Fruit fly (Drosophila melanogaster) whole organism, embryonic: ENCODE data around the gene mRpL10.

Experiments
- CG10209 ChIP-seq: fragments of 200-800 bp; sonication (Bioruptor generic); optimal IDR thresholded peaks from 3 replicates; lab custom pipeline; 2017; ENCODE audit warnings: missing biosample characterization, mild to moderate bottlenecking, missing genetic modification characterization, missing genetic modification reagents
- CG10431 ChIP-seq: fragments of 200-800 bp; sonication (Bioruptor generic); optimal IDR thresholded peaks from 3 replicates; lab custom pipeline; 2018; ENCODE audit warnings: missing biosample characterization, mild to moderate bottlenecking, missing genetic modification characterization
- CG11560 ChIP-seq: fragments of 200-800 bp; sonication (Bioruptor generic); IDR thresholded peaks from 3 replicates; pipeline ENCODE4 v1.3.6; 2022; ENCODE audit warnings: missing biosample characterization, missing genetic modification characterization
- CG12104 ChIP-seq: fragments of 200-800 bp; sonication (Bioruptor generic); optimal IDR thresholded peaks from 3 replicates; lab custom pipeline; 2016; ENCODE audit warnings: missing biosample characterization, missing genetic modification characterization
- CG12236 ChIP-seq: fragments of 200-800 bp; sonication (Bioruptor generic); optimal IDR thresholded peaks from 2 replicates; lab custom pipeline; 2016; ENCODE audit warnings: missing biosample characterization, missing genetic modification characterization
- CG13424 ChIP-seq: fragments of 200-800 bp; sonication (Bioruptor generic); optimal IDR thresholded peaks from 2 replicates; lab custom pipeline; 2019; ENCODE audit warnings: missing biosample characterization, mild to moderate bottlenecking, missing genetic modification characterization, moderate library complexity
- CG15011 ChIP-seq: fragments of 200-800 bp; sonication (Bioruptor generic); optimal IDR thresholded peaks from 3 replicates; lab custom pipeline; 2018; ENCODE audit warnings: missing biosample characterization, mild to moderate bottlenecking, missing genetic modification characterization
- CG1529 ChIP-seq: fragments of 200-800 bp; sonication (Bioruptor generic); optimal IDR thresholded peaks from 3 replicates; lab custom pipeline; 2018; ENCODE audit warnings: missing biosample characterization, missing genetic modification characterization
- CG17361 ChIP-seq: fragments of 200-800 bp; sonication (Bioruptor generic); IDR thresholded peaks from 3 replicates; pipeline ENCODE4 v1.3.6; 2022; ENCODE audit warnings: missing biosample characterization, missing genetic modification characterization
- CG17612 ChIP-seq: fragments of 200-800 bp; sonication (Bioruptor generic); IDR thresholded peaks from 2 replicates; pipeline ENCODE4 v1.3.6; 2022; ENCODE audit warnings: missing biosample characterization, missing genetic modification characterization
- CG17802 ChIP-seq: fragments of 200-800 bp; sonication (Bioruptor generic); optimal IDR thresholded peaks from 2 replicates; lab custom pipeline; 2018; ENCODE audit warnings: missing biosample characterization, mild to moderate bottlenecking, missing genetic modification characterization, moderate library complexity
- CG1792 ChIP-seq: fragments of 200-800 bp; sonication (Bioruptor generic); optimal IDR thresholded peaks from 2 replicates; lab custom pipeline; 2016; ENCODE audit warnings: missing biosample characterization, missing genetic modification characterization
- CG3065 ChIP-seq: fragments of 200-800 bp; sonication (Bioruptor generic); optimal IDR thresholded peaks from 2 replicates; lab custom pipeline; 2016; ENCODE audit warnings: missing biosample characterization, missing genetic modification characterization
- CG31224 ChIP-seq: fragments of 200-800 bp; sonication (Bioruptor generic); IDR thresholded peaks from 2 replicates; pipeline ENCODE4 v1.3.6; 2022; ENCODE audit warnings: missing biosample characterization, missing genetic modification characterization
- CG6254 ChIP-seq: fragments of 200-800 bp; sonication (Bioruptor generic); optimal IDR thresholded peaks from 3 replicates; lab custom pipeline; 2017; ENCODE audit warnings: mild to moderate bottlenecking, missing biosample characterization, missing genetic modification reagents, missing genetic modification characterization
- CG6272 ChIP-seq: fragments of 200-800 bp; sonication (Bioruptor generic); IDR thresholded peaks from 2 replicates; pipeline ENCODE4 v1.3.6; 2022; ENCODE audit warnings: missing biosample characterization, missing genetic modification characterization
- CG6791 ChIP-seq: fragments of 200-800 bp; sonication (Bioruptor generic); IDR thresholded peaks from 3 replicates; pipeline ENCODE4 v1.3.6; 2022; ENCODE audit warnings: missing biosample characterization, missing genetic modification characterization; ENCODE audit not compliant: partially characterized antibody
- CG7372 ChIP-seq: fragments of 200-800 bp; sonication (Bioruptor generic); IDR thresholded peaks from 2 replicates; pipeline ENCODE4 v1.3.6; 2022; ENCODE audit warnings: missing biosample characterization, missing genetic modification characterization
- CG8089 ChIP-seq: fragments of 200-800 bp; sonication (Bioruptor generic); optimal IDR thresholded peaks from 3 replicates; lab custom pipeline; 2016; ENCODE audit warnings: missing biosample characterization, missing genetic modification characterization
- CG8359 ChIP-seq: fragments of 200-800 bp; sonication (Bioruptor generic); optimal IDR thresholded peaks from 2 replicates; lab custom pipeline; 2017; ENCODE audit warnings: missing biosample characterization, mild to moderate bottlenecking, missing genetic modification characterization, borderline replicate concordance
- CG8765 ChIP-seq: fragments of 200-800 bp; sonication (Bioruptor generic); IDR thresholded peaks from 2 replicates; pipeline ENCODE4 v1.3.6; 2022; ENCODE audit warnings: missing biosample characterization, missing genetic modification characterization
- CG9817 ChIP-seq: fragments of 200-800 bp; sonication (Bioruptor generic); optimal IDR thresholded peaks from 2 replicates; lab custom pipeline; 2018; ENCODE audit warnings: missing biosample characterization, mild to moderate bottlenecking, missing genetic modification characterization, moderate library complexity
- Camta ChIP-seq: fragments of 200-800 bp; sonication (Bioruptor generic); optimal IDR thresholded peaks from 2 replicates; lab custom pipeline; 2016; ENCODE audit warnings: missing biosample characterization, missing genetic modification characterization
- Dbx ChIP-seq: fragments of 200-800 bp; sonication (Bioruptor generic); IDR thresholded peaks from 3 replicates; pipeline ENCODE4 v1.3.6; 2022; ENCODE audit warnings: missing biosample characterization, missing genetic modification characterization
- Doc2 ChIP-seq: fragments of 200-800 bp; sonication (Bioruptor generic); IDR thresholded peaks from 2 replicates; pipeline ENCODE4 v1.3.6; 2022; ENCODE audit warnings: missing biosample characterization, missing genetic modification characterization
- GATAe ChIP-seq: fragments of 200-800 bp; sonication (Bioruptor generic); conservative IDR thresholded peaks from 2 replicates; pipeline ENCODE4 v1.3.6; 2022; ENCODE audit warnings: missing biosample characterization, missing genetic modification characterization
- MESR4 ChIP-seq: fragments of 200-800 bp; sonication (Bioruptor generic); optimal IDR thresholded peaks from 2 replicates; lab custom pipeline; 2018; ENCODE audit warnings: missing biosample characterization, mild to moderate bottlenecking, missing genetic modification characterization, moderate library complexity
- Myb ChIP-seq: fragments of 200-800 bp; sonication (Bioruptor generic); optimal IDR thresholded peaks from 2 replicates; lab custom pipeline; 2016; ENCODE audit warnings: missing biosample characterization, missing genetic modification characterization
- Tbp ChIP-seq: fragments of >200 bp; optimal IDR thresholded peaks from 2 replicates; lab custom pipeline; 2018; ENCODE audit warnings: missing biosample characterization, missing genetic modification characterization
- Trl ChIP-seq, 3 experiments: fragments of >200 bp in 2 of 3; fragments of 200-800 bp in 1 of 3; sonication (Bioruptor generic) in 1 of 3; optimal IDR thresholded peaks; 2 replicates in 1 of 3; 3 replicates in 2 of 3; lab custom pipeline; 2016 to 2017; ENCODE audit warnings: missing biosample characterization in 1 of 3, missing genetic modification characterization in 1 of 3
- Usf ChIP-seq: fragments of 200-800 bp; sonication (Bioruptor generic); optimal IDR thresholded peaks from 2 replicates; lab custom pipeline; 2017; ENCODE audit warnings: missing genotype, missing biosample characterization, missing genetic modification characterization
- bowl ChIP-seq: fragments of 200-800 bp; sonication (Bioruptor generic); IDR thresholded peaks from 2 replicates; pipeline ENCODE4 v1.3.6; 2022; ENCODE audit warnings: missing biosample characterization, missing genetic modification characterization
- crc ChIP-seq: fragments of 200-800 bp; sonication (Bioruptor generic); optimal IDR thresholded peaks from 2 replicates; lab custom pipeline; 2016; ENCODE audit warnings: missing biosample characterization, missing genetic modification characterization
- esg ChIP-seq: fragments of 200-800 bp; sonication (Bioruptor generic); conservative IDR thresholded peaks from 2 replicates; pipeline ENCODE4 v1.3.6; 2022; ENCODE audit warnings: missing biosample characterization, missing genetic modification characterization
- eve ChIP-seq, 2 experiments: fragments of >200 bp; optimal IDR thresholded peaks; 2 replicates each; lab custom pipeline; 2017; ENCODE audit warnings: missing biosample characterization in 2 of 2, missing genetic modification characterization in 2 of 2
- fd102C ChIP-seq: fragments of 200-800 bp; sonication (Bioruptor generic); optimal IDR thresholded peaks from 2 replicates; lab custom pipeline; 2018; ENCODE audit warnings: missing biosample characterization, mild to moderate bottlenecking, missing genetic modification characterization, moderate library complexity
- fd64A ChIP-seq: fragments of 200-800 bp; sonication (Bioruptor generic); optimal IDR thresholded peaks from 3 replicates; lab custom pipeline; 2018; ENCODE audit warnings: missing biosample characterization, mild to moderate bottlenecking, missing genetic modification characterization
- fru ChIP-seq: fragments of >200 bp; optimal IDR thresholded peaks from 2 replicates; lab custom pipeline; 2017
- gcm ChIP-seq: fragments of 200-800 bp; sonication (Bioruptor generic); optimal IDR thresholded peaks from 2 replicates; lab custom pipeline; 2019; ENCODE audit warnings: missing biosample characterization, mild to moderate bottlenecking, missing genetic modification characterization, moderate library complexity
- ken ChIP-seq: fragments of 200-800 bp; sonication (Bioruptor generic); IDR thresholded peaks from 3 replicates; pipeline ENCODE4 v1.3.6; 2022; ENCODE audit warnings: missing biosample characterization, missing genetic modification characterization
- lmd ChIP-seq: fragments of 200-800 bp; sonication (Bioruptor generic); IDR thresholded peaks from 2 replicates; pipeline ENCODE4 v1.3.6; 2022; ENCODE audit warnings: missing biosample characterization, missing genetic modification characterization
- onecut ChIP-seq: fragments of 200-800 bp; sonication (Bioruptor generic); IDR thresholded peaks from 2 replicates; pipeline ENCODE4 v1.3.6; 2022; ENCODE audit warnings: missing biosample characterization, missing genetic modification characterization
- otp ChIP-seq: fragments of 200-800 bp; sonication (Bioruptor generic); IDR thresholded peaks from 3 replicates; pipeline ENCODE4, ENCODE4 v1.3.6; 2022; ENCODE audit warnings: missing biosample characterization, missing genetic modification characterization
- pan ChIP-seq, 4 experiments: fragments of >200 bp in 3 of 4; fragments of 200-800 bp in 1 of 4; sonication (Bioruptor generic) in 1 of 4; optimal IDR thresholded peaks in 3 of 4; IDR thresholded peaks in 1 of 4; 2 replicates each; pipeline versions ENCODE4 v1.3.6 to Lab custom; 2017 to 2022; ENCODE audit warnings: missing biosample characterization in 2 of 4, missing genetic modification characterization in 2 of 4, mixed read lengths in 1 of 4
- slbo ChIP-seq: fragments of 200-800 bp; sonication (Bioruptor generic); IDR thresholded peaks from 2 replicates; pipeline ENCODE4 v1.3.6; 2022; ENCODE audit warnings: missing biosample characterization, missing genetic modification characterization
- trh ChIP-seq: fragments of 200-800 bp; sonication (Bioruptor generic); optimal IDR thresholded peaks from 2 replicates; lab custom pipeline; 2016; ENCODE audit warnings: missing biosample characterization, missing genetic modification characterization
- tx ChIP-seq: fragments of 200-800 bp; sonication (Bioruptor generic); optimal IDR thresholded peaks from 2 replicates; lab custom pipeline; 2016; ENCODE audit warnings: missing biosample characterization, missing genetic modification characterization
- vnd ChIP-seq: fragments of 200-800 bp; sonication (Bioruptor generic); IDR thresholded peaks from 3 replicates; pipeline ENCODE4 v1.3.6; 2022; ENCODE audit warnings: missing biosample characterization, missing genetic modification characterization; ENCODE audit not compliant: partially characterized antibody
- zfh1 ChIP-seq: fragments of 200-800 bp; sonication (Bioruptor generic); IDR thresholded peaks from 3 replicates; pipeline ENCODE4 v1.3.6; 2022; ENCODE audit warnings: missing biosample characterization, missing genetic modification characterization

mRpL10 gene

dm6 chr2L:206556-206955 lies 3.0 kb downstream of the mRpL10 start:
- peak in 1 of 2 experiments; percentile 28 for TF ChIP-seq Trl (optimal IDR thresholded peaks at IDR 0.05; lab: Kevin White, UChicago)
- no peak for TF ChIP-seq Trl (GFP tag; optimal IDR thresholded peaks at IDR 0.05; lab: Kevin White, UChicago)
- no peak for TF ChIP-seq CG15011 (GFP tag; lab: Kevin White, UChicago)
- no peak for TF ChIP-seq esg (GFP tag; lab: Robert Waterston, UW)
- no peak for TF ChIP-seq CG13424 (tag; lab: Kevin White, UChicago)
- TF ChIP-seq CG8359 (GFP tag; lab: Kevin White, UChicago) = no peak

- TF ChIP-seq CG17361 (GFP tag; lab: Robert Waterston, UW) (no peak), CG1792 (no peak), GATAe (GFP tag; lab: Robert Waterston, UW) (no peak), CG17802 (no peak), CG10431 (GFP tag; lab: Kevin White, UChicago) (peak; percentile 68), otp (no peak), CG10209 (GFP tag; lab: Kevin White, UChicago) (no peak), CG7372 (GFP tag; lab: Robert Waterston, UW) (no peak), Dbx (GFP tag; lab: Robert Waterston, UW) (0 out of 3 replicates have a peak, but pooled peaks have one; percentile 10), Usf (GFP tag; lab: Kevin White, UChicago) (no peak), CG6272 (GFP tag; lab: Robert Waterston, UW) (no peak), CG11560 (tag; lab: Robert Waterston, UW) (no peak), Doc2 (GFP tag; lab: Robert Waterston, UW) (no peak), CG12236 (no peak), crc (GFP tag; lab: Kevin White, UChicago) (no peak), CG3065 (GFP tag; lab: Kevin White, UChicago) (no peak), Tbp (GFP tag; lab: Kevin White, UChicago) (no peak), CG8089 (GFP tag; lab: Kevin White, UChicago) (no peak), bowl (GFP tag; lab: Robert Waterston, UW) (no peak), lmd (GFP tag; lab: Robert Waterston, UW) (no peak), trh (no peak), ken (GFP tag; lab: Robert Waterston, UW) (no peak), CG8765 (no peak), Myb (GFP tag; lab: Kevin White, UChicago) (peak; percentile 88), eve (GFP tag; optimal IDR thresholded peaks at IDR 0.05; lab: Kevin White, UChicago) (no peak), MESR4 (peak; percentile 86), fd102C (GFP tag; lab: Kevin White, UChicago) (no peak), fru (lab: Kevin White, UChicago) (no peak), onecut (GFP tag; lab: Robert Waterston, UW) (no peak), CG6254 (GFP tag; lab: Kevin White, UChicago) (no peak), tx (GFP tag; lab: Kevin White, UChicago) (no peak), CG9817 (tag; lab: Kevin White, UChicago) (no peak), CG31224 (GFP tag; lab: Robert Waterston, UW) (no peak), vnd (0 out of 3 replicates have a peak, but pooled peaks have one; percentile 20), zfh1 (GFP tag; lab: Robert Waterston, UW) (no peak), gcm (GFP tag; lab: Kevin White, UChicago) (no peak), CG12104 (GFP tag; lab: Kevin White, UChicago) (no peak), slbo (peak; percentile 27; the same call in 1 of the 2 replicates), CG6791 (GFP tag; lab: Robert Waterston, UW) (no peak), CG1529 (no peak), CG17612 (GFP tag; lab: Robert Waterston, UW) (no peak), pan (optimal IDR thresholded peaks at IDR 0.05; lab: Kevin White, UChicago) (no peak), pan (GFP tag; optimal IDR thresholded peaks at IDR 0.05 in 1 of 2, IDR thresholded peaks at IDR 0.05 in 1 of 2) (no peak), Camta (no peak), fd64A (no peak)
Observed at dm6 chr2L:207129-207813, 3.7 kb downstream of the mRpL10 start, which contains the start of the genes Tbc1d15-17 and CG11617. TSS of gene Tbc1d15-17 (plus strand) at chr2L:207179. TSS of gene CG11617 (minus strand) at chr2L:207297.
